Fruit fly (Drosophila melanogaster) whole organism, pupa: ENCODE data around the gene CG14034.

Experiments
- CG10348 ChIP-seq: fragments of 200-800 bp; sonication (Bioruptor generic); IDR thresholded peaks from 2 replicates; pipeline ENCODE4 v1.3.6; 2022; ENCODE audit warnings: missing biosample characterization, missing genetic modification characterization
- CG12605 ChIP-seq: fragments of 200-800 bp; sonication (Bioruptor generic); IDR thresholded peaks from 2 replicates; pipeline ENCODE4 v1.3.6; 2022; ENCODE audit warnings: missing biosample characterization, missing genetic modification characterization
- CG13204 ChIP-seq: fragments of 200-800 bp; sonication (Bioruptor generic); optimal IDR thresholded peaks from 2 replicates; lab custom pipeline; 2018; ENCODE audit warnings: missing biosample characterization, mild to moderate bottlenecking, missing genetic modification characterization, moderate library complexity
- CG14655 ChIP-seq: fragments of 200-800 bp; sonication (Bioruptor generic); optimal IDR thresholded peaks from 3 replicates; lab custom pipeline; 2017; ENCODE audit warnings: mild to moderate bottlenecking, missing biosample characterization, missing genetic modification reagents, missing genetic modification characterization
- CG15710 ChIP-seq: fragments of 200-800 bp; sonication (Bioruptor generic); optimal IDR thresholded peaks from 2 replicates; lab custom pipeline; 2018; ENCODE audit warnings: missing biosample characterization, mild to moderate bottlenecking, missing genetic modification characterization, moderate library complexity
- CG17806 ChIP-seq: fragments of 200-800 bp; sonication (Bioruptor generic); optimal IDR thresholded peaks from 2 replicates; lab custom pipeline; 2018; ENCODE audit warnings: missing biosample characterization, mild to moderate bottlenecking, missing genetic modification characterization, moderate library complexity
- CG32121 ChIP-seq: fragments of 200-800 bp; sonication (Bioruptor generic); IDR thresholded peaks from 2 replicates; pipeline ENCODE4 v1.3.6; 2022; ENCODE audit warnings: missing biosample characterization, missing genetic modification characterization
- CG34367 ChIP-seq: fragments of 200-800 bp; sonication (Bioruptor generic); optimal IDR thresholded peaks from 2 replicates; lab custom pipeline; 2018; ENCODE audit warnings: missing biosample characterization, mild to moderate bottlenecking, missing genetic modification characterization
- CG4496 ChIP-seq: fragments of 200-800 bp; sonication (Bioruptor generic); IDR thresholded peaks from 3 replicates; pipeline ENCODE4 v1.3.6; 2022; ENCODE audit warnings: missing biosample characterization, missing genetic modification characterization
- CG8159 ChIP-seq: fragments of 200-800 bp; sonication (Bioruptor generic); optimal IDR thresholded peaks from 3 replicates; lab custom pipeline; 2018; ENCODE audit warnings: missing biosample characterization, mild to moderate bottlenecking, missing genetic modification characterization, moderate library complexity
- CG8301 ChIP-seq: fragments of 200-800 bp; sonication (Bioruptor generic); optimal IDR thresholded peaks from 2 replicates; lab custom pipeline; 2018; ENCODE audit warnings: missing biosample characterization, mild to moderate bottlenecking, missing genetic modification characterization
- CG9948 ChIP-seq: fragments of 200-800 bp; sonication (Bioruptor generic); optimal IDR thresholded peaks from 2 replicates; lab custom pipeline; 2018; ENCODE audit warnings: missing biosample characterization, mild to moderate bottlenecking, missing genetic modification characterization, moderate library complexity
- D1 ChIP-seq: fragments of 200-800 bp; sonication (Bioruptor generic); optimal IDR thresholded peaks from 2 replicates; lab custom pipeline; 2018; ENCODE audit warnings: missing biosample characterization, mild to moderate bottlenecking, missing genetic modification characterization, moderate library complexity
- EcR ChIP-seq: fragments of 200-800 bp; sonication (Bioruptor generic); optimal IDR thresholded peaks from 3 replicates; lab custom pipeline; 2019; ENCODE audit warnings: missing biosample characterization, missing genetic modification characterization, mild to moderate bottlenecking, moderate library complexity, missing genetic modification reagents
- Ets98B ChIP-seq: fragments of 200-800 bp; sonication (Bioruptor generic); IDR thresholded peaks from 2 replicates; pipeline ENCODE4 v1.3.6; 2022; ENCODE audit warnings: missing biosample characterization, missing genetic modification characterization
- Pif1A ChIP-seq: fragments of 200-800 bp; sonication (Bioruptor generic); optimal IDR thresholded peaks from 3 replicates; lab custom pipeline; 2016; ENCODE audit warnings: missing biosample characterization, missing genetic modification characterization
- Pif1B ChIP-seq: fragments of 200-800 bp; sonication (Bioruptor generic); optimal IDR thresholded peaks from 3 replicates; lab custom pipeline; 2016; ENCODE audit warnings: missing biosample characterization, missing genetic modification characterization
- Snoo ChIP-seq: fragments of 200-800 bp; sonication (Bioruptor generic); optimal IDR thresholded peaks from 3 replicates; lab custom pipeline; 2017; ENCODE audit warnings: missing biosample characterization, mild to moderate bottlenecking, missing genetic modification characterization, inconsistent platforms
- fd96Ca ChIP-seq: fragments of 200-800 bp; sonication (Bioruptor generic); IDR thresholded peaks from 3 replicates; pipeline ENCODE4 v1.3.6; 2022; ENCODE audit warnings: missing biosample characterization, missing genetic modification characterization
- gl ChIP-seq: fragments of 200-800 bp; sonication (Bioruptor generic); optimal IDR thresholded peaks from 2 replicates; lab custom pipeline; 2018; ENCODE audit warnings: missing biosample characterization, mild to moderate bottlenecking, missing genetic modification characterization
- rn ChIP-seq: fragments of 200-800 bp; sonication (Bioruptor generic); IDR thresholded peaks from 2 replicates; pipeline ENCODE4 v1.3.6; 2022; ENCODE audit warnings: missing biosample characterization, missing genetic modification characterization

Gene CG14034

DNA sequence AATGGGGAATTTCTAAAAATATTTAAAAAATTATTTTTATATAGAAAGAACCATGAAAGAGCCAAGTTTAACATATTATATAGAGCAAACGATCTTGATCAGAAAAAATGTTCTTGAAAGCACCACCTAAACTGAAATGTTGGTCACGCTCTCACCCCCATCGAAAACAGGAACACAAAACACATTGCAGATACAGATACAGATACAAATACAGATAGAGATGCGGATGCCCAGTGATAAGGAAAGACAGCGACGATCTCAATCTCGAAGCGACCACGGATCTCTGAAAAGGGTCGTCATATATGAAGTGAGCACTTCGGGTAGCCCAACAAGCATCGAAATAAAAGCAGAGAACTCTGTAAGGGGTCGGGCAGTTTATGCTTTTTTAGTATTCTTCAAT lies 31.0 kb upstream of the CG14034 start:
- no peak for TF ChIP-seq Pif1B (GFP tag; lab: Kevin White, UChicago)
- no peak for TF ChIP-seq Ets98B (GFP tag; lab: Robert Waterston, UW)
- no peak for TF ChIP-seq CG9948 (tag; lab: Kevin White, UChicago)
- TF ChIP-seq CG8301 (tag; lab: Kevin White, UChicago) = no peak
- no peak for TF ChIP-seq rn (GFP tag; lab: Robert Waterston, UW)
- no peak for TF ChIP-seq CG12605
- TF ChIP-seq gl (tag; lab: Kevin White, UChicago) = no peak
- no peak for TF ChIP-seq CG14655
- TF ChIP-seq Snoo (tag; lab: Kevin White, UChicago) = no peak
- TF ChIP-seq CG8159 = no peak
- no peak for TF ChIP-seq CG10348 (GFP tag; lab: Robert Waterston, UW)
- TF ChIP-seq, all 21 proteins: peak for 0

DNA sequence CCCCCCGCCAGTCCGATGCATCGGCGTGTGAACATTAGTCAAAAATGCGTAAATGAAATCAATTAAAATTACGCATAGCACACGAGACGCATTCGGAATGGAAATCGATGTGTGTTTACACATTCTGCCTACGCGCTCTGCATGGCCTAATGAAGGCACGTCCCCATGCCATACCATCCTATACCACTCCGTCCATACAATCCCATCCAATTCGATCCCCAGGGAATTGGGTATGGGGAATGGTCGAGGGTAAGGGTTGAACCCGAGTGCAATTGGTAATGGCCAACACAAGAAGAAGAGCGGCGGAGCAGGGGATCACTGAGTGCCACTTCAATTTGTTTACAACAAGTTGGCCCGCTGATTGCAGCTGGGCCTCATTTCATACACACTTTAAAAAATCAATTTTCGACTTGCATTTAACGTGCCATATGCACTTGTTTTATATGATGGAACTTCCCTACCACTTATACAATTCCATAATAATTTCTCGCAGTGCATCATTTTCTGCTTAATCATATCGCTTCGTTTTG lies 29.1 kb upstream of the CG14034 start:
- TF ChIP-seq Snoo (tag; lab: Kevin White, UChicago) = no peak
- TF ChIP-seq CG15710 (tag; lab: Kevin White, UChicago) = peak; percentile 10
- TF ChIP-seq Pif1B (GFP tag; lab: Kevin White, UChicago) = no peak
- no peak for TF ChIP-seq CG8301 (tag; lab: Kevin White, UChicago)
- TF ChIP-seq CG17806 (tag; lab: Kevin White, UChicago) = peak; percentile 26
- TF ChIP-seq CG14655 = peak; percentile 47
- peak; percentile 6 for TF ChIP-seq EcR (GFP tag; lab: Kevin White, UChicago)
- TF ChIP-seq rn (GFP tag; lab: Robert Waterston, UW) = no peak
- TF ChIP-seq CG10348 (GFP tag; lab: Robert Waterston, UW) = no peak
- TF ChIP-seq CG9948 (tag; lab: Kevin White, UChicago) = peak; percentile 18
- TF ChIP-seq CG32121 = no peak
- TF ChIP-seq fd96Ca = no peak
- TF ChIP-seq D1 (tag; lab: Kevin White, UChicago) = no peak
- no peak for TF ChIP-seq CG12605
- TF ChIP-seq CG13204 (GFP tag; lab: Kevin White, UChicago) = no peak
- peak; percentile 43 for TF ChIP-seq Pif1A (GFP tag; lab: Kevin White, UChicago)
- peak; percentile 29 for TF ChIP-seq CG8159
- no peak for TF ChIP-seq Ets98B (GFP tag; lab: Robert Waterston, UW)
- TF ChIP-seq gl (tag; lab: Kevin White, UChicago) = no peak
- no peak for TF ChIP-seq CG34367 (tag; lab: Kevin White, UChicago)
- TF ChIP-seq CG4496 = 0 out of 3 replicates have a peak, but pooled peaks have one; percentile 21

DNA sequence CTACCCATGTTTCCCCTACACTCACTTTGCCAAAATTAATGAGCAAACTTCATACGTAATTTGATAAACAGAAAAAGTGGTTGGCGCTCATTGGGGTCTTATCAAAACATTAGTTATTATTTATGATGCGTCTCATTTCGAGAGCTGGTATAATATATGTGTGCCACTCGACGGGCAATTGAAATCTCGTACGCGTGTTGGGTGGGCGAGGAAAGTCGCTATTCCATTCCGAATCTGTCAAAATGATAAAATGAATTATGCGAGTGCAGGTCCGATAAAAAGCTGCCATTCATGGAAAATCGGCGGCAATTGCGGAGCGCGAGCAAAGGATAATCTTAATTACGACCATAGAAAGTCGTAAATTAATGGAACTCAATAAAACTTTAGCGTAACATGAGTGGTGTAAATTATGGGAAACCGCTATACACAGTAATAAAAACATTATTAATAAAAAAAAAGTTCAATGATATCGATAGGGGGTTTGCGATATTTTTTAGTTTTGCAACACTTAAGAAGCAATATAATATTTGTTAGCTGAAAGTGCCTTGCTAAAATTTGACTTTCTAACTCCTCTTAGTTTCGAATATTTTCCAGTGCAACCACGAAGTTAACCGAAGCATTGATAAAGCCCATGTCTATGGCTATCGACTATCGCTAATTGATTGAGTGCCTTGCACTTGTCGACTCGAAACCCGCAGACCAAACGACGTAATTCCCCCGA lies 26.0 kb upstream of the CG14034 start:
- peak; percentile 31; the same call in 1 of the 3 replicates for TF ChIP-seq CG4496
- 0 out of 2 replicates have a peak, but pooled peaks have one; percentile 37 for TF ChIP-seq CG32121
- TF ChIP-seq CG15710 (tag; lab: Kevin White, UChicago) = no peak
- TF ChIP-seq Pif1A (GFP tag; lab: Kevin White, UChicago) = no peak
- TF ChIP-seq Ets98B (GFP tag; lab: Robert Waterston, UW) = peak; percentile 16; the same call in 1 of the 2 replicates

DNA sequence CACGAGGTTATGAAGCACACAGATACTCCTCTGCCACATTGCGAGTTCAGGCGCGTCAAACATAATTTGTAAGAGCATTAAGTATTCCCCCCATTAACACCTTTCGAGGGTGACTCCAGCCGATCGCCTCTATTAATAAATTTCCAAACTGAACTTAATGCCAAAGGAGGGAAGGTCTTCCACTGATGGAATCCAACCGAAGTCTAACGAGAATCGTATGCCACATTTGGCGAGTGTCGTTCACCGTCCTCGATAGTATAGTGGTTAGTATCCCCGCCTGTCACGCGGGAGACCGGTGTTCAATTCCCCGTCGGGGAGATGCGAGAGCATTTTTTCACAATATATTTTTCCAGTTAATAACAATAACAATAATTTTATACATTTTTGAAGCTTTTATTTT lies 24.2 kb upstream of the CG14034 start:
- no peak for TF ChIP-seq CG17806 (tag; lab: Kevin White, UChicago)
- no peak for TF ChIP-seq CG10348 (GFP tag; lab: Robert Waterston, UW)
- no peak for TF ChIP-seq CG32121
- no peak for TF ChIP-seq CG8159
- TF ChIP-seq CG13204 (GFP tag; lab: Kevin White, UChicago) = no peak
- no peak for TF ChIP-seq CG8301 (tag; lab: Kevin White, UChicago)
- no peak for TF ChIP-seq fd96Ca
- no peak for TF ChIP-seq rn (GFP tag; lab: Robert Waterston, UW)
- TF ChIP-seq CG15710 (tag; lab: Kevin White, UChicago) = no peak
- no peak for TF ChIP-seq Pif1B (GFP tag; lab: Kevin White, UChicago)
- no peak for TF ChIP-seq CG4496
- TF ChIP-seq gl (tag; lab: Kevin White, UChicago) = no peak
- TF ChIP-seq CG34367 (tag; lab: Kevin White, UChicago) = no peak
- no peak for TF ChIP-seq Ets98B (GFP tag; lab: Robert Waterston, UW)

DNA sequence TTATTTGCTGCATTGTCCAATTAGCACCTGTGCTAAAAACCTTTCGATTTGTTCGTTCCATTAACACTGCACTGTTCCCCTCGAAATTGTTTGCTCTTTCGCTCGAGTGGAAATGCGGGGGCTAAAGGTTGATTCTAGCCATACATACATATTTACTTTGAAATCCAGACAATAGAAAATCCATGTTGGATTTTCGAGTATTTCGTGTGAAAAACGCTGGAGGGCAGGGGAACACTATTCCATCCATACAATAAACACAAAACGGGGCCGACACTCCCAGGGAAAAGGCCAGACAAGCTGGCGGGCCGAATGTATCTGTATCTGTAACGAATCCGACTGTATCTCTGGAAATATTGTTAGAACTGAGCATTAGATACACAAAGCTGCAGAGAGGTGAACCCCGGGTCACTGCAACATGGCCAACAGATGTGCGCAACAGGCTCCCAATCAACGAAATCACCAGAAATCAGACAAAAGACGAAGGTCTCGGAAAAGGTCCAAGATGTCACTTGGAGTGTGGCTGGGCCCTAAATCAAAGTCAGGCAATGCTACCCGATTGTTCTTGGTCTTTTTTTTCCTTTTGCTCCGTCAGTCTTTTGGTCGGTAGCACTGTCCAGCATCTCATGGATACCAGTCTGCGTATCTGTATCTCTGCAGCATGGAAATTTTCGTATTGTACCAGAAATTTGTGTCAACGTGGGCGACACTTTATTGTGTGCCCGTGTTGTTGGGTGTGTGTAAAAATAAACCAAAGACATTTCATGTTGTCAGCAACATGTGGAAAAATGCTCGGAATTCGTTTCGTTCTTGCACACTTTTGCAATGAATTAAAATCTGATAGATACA lies 23.3 kb upstream of the CG14034 start:
- no peak for TF ChIP-seq EcR (GFP tag; lab: Kevin White, UChicago)
- no peak for TF ChIP-seq D1 (tag; lab: Kevin White, UChicago)
- TF ChIP-seq CG15710 (tag; lab: Kevin White, UChicago) = no peak
- TF ChIP-seq CG8301 (tag; lab: Kevin White, UChicago) = no peak
- no peak for TF ChIP-seq gl (tag; lab: Kevin White, UChicago)
- no peak for TF ChIP-seq CG17806 (tag; lab: Kevin White, UChicago)
- no peak for TF ChIP-seq Pif1A (GFP tag; lab: Kevin White, UChicago)
- no peak for TF ChIP-seq CG8159
- TF ChIP-seq CG14655 = no peak
- no peak for TF ChIP-seq Ets98B (GFP tag; lab: Robert Waterston, UW)
- no peak for TF ChIP-seq CG12605
- TF ChIP-seq Pif1B (GFP tag; lab: Kevin White, UChicago) = no peak
- no peak for TF ChIP-seq CG32121
- no peak for TF ChIP-seq CG34367 (tag; lab: Kevin White, UChicago)
- TF ChIP-seq CG10348 (GFP tag; lab: Robert Waterston, UW) = no peak
- TF ChIP-seq fd96Ca = no peak
